Fruit fly (Drosophila melanogaster) whole organism, prepupa: ENCODE measurements around the gene CG14007.

ENCODE experiments used
- Hr39 ChIP-seq: fragments of 200-800 bp; sonication (Bioruptor generic); optimal IDR thresholded peaks from 2 replicates; lab custom pipeline; 2016; ENCODE audit warnings: missing biosample characterization, missing genetic modification characterization

Gene CG14007

dm6 chr2L:5678282-5678681 is 38.2 kb downstream of the CG14007 start, which contains the start of gene CG12511:
CG12511 (plus strand) TSS chr2L:5678582.
- TF ChIP-seq Hr39 (GFP tag; lab: Kevin White, UChicago): no peak
